Fruit fly (Drosophila melanogaster) whole organism, embryonic: ENCODE results near the gene CG43355.

Experiments
- BtbVII ChIP-seq: fragments of 200-800 bp; sonication (Bioruptor generic); optimal IDR thresholded peaks from 3 replicates; lab custom pipeline; 2017; ENCODE audit warnings: missing biosample characterization, mild to moderate bottlenecking, missing genetic modification characterization
- Bteb2 ChIP-seq: fragments of 200-800 bp; sonication (Bioruptor generic); optimal IDR thresholded peaks from 2 replicates; lab custom pipeline; 2016; ENCODE audit warnings: missing biosample characterization, missing genetic modification characterization
- CG1024 ChIP-seq: fragments of 200-800 bp; sonication (Bioruptor generic); IDR thresholded peaks from 2 replicates; pipeline ENCODE4 v1.3.6; 2022; ENCODE audit warnings: missing biosample characterization, missing genetic modification characterization
- CG11456 ChIP-seq: fragments of 200-800 bp; sonication (Bioruptor generic); IDR thresholded peaks from 3 replicates; pipeline ENCODE4 v1.3.6; 2022; ENCODE audit warnings: missing biosample characterization, missing genetic modification characterization
- CG11504 ChIP-seq: fragments of 200-800 bp; sonication (Bioruptor generic); optimal IDR thresholded peaks from 3 replicates; lab custom pipeline; 2019; ENCODE audit warnings: missing biosample characterization, mild to moderate bottlenecking, missing genetic modification characterization, moderate library complexity
- CG11560 ChIP-seq: fragments of 200-800 bp; sonication (Bioruptor generic); IDR thresholded peaks from 3 replicates; pipeline ENCODE4 v1.3.6; 2022; ENCODE audit warnings: missing biosample characterization, missing genetic modification characterization
- CG11723 ChIP-seq: fragments of 200-800 bp; sonication (Bioruptor generic); optimal IDR thresholded peaks from 2 replicates; lab custom pipeline; 2017; ENCODE audit warnings: missing biosample characterization, mild to moderate bottlenecking, missing genetic modification characterization
- CG12744 ChIP-seq: fragments of 200-800 bp; sonication (Bioruptor generic); optimal IDR thresholded peaks from 2 replicates; lab custom pipeline; 2016; ENCODE audit warnings: missing biosample characterization, missing genetic modification characterization
- CG13624 ChIP-seq: fragments of 200-800 bp; sonication (Bioruptor generic); optimal IDR thresholded peaks from 2 replicates; lab custom pipeline; 2016; ENCODE audit warnings: missing biosample characterization, missing genetic modification characterization
- CG13775 ChIP-seq: fragments of 200-800 bp; sonication (Bioruptor generic); optimal IDR thresholded peaks from 3 replicates; lab custom pipeline; 2017; ENCODE audit warnings: missing biosample characterization, mild to moderate bottlenecking, missing genetic modification characterization
- CG15514 ChIP-seq: fragments of 200-800 bp; sonication (Bioruptor generic); optimal IDR thresholded peaks from 3 replicates; lab custom pipeline; 2017; ENCODE audit warnings: missing biosample characterization, missing genetic modification characterization, mild to moderate bottlenecking, moderate library complexity, missing genetic modification reagents
- CG15601 ChIP-seq: fragments of 200-800 bp; sonication (Bioruptor generic); optimal IDR thresholded peaks from 3 replicates; lab custom pipeline; 2019; ENCODE audit warnings: missing biosample characterization, mild to moderate bottlenecking, missing genetic modification characterization, moderate library complexity
- CG16863 ChIP-seq: fragments of 200-800 bp; sonication (Bioruptor generic); optimal IDR thresholded peaks from 3 replicates; lab custom pipeline; 2016; ENCODE audit warnings: missing biosample characterization, missing genetic modification characterization
- CG17802 ChIP-seq: fragments of 200-800 bp; sonication (Bioruptor generic); optimal IDR thresholded peaks from 2 replicates; lab custom pipeline; 2018; ENCODE audit warnings: missing biosample characterization, mild to moderate bottlenecking, missing genetic modification characterization, moderate library complexity
- CG1792 ChIP-seq: fragments of 200-800 bp; sonication (Bioruptor generic); optimal IDR thresholded peaks from 2 replicates; lab custom pipeline; 2016; ENCODE audit warnings: missing biosample characterization, missing genetic modification characterization
- CG2116 ChIP-seq: fragments of 200-800 bp; sonication (Bioruptor generic); optimal IDR thresholded peaks from 3 replicates; lab custom pipeline; 2018; ENCODE audit warnings: missing biosample characterization, mild to moderate bottlenecking, missing genetic modification characterization
- CG2120 ChIP-seq: fragments of 200-800 bp; sonication (Bioruptor generic); optimal IDR thresholded peaks from 3 replicates; lab custom pipeline; 2016; ENCODE audit warnings: missing biosample characterization, missing genetic modification characterization
- CG2202 ChIP-seq: fragments of 200-800 bp; sonication (Bioruptor generic); optimal IDR thresholded peaks from 2 replicates; lab custom pipeline; 2018; ENCODE audit warnings: missing biosample characterization, mild to moderate bottlenecking, missing genetic modification characterization
- CG2875 ChIP-seq: fragments of 200-800 bp; sonication (Bioruptor generic); optimal IDR thresholded peaks from 2 replicates; lab custom pipeline; 2017; ENCODE audit warnings: missing biosample characterization, mild to moderate bottlenecking, missing genetic modification characterization, missing genetic modification reagents
- CG31388 ChIP-seq: fragments of 200-800 bp; sonication (Bioruptor generic); optimal IDR thresholded peaks from 2 replicates; lab custom pipeline; 2016; ENCODE audit warnings: missing biosample characterization, missing genetic modification characterization
- CG32772 ChIP-seq: fragments of 200-800 bp; sonication (Bioruptor generic); IDR thresholded peaks from 2 replicates; pipeline ENCODE4 v1.3.6; 2022; ENCODE audit warnings: missing biosample characterization, missing genetic modification characterization
- CG34422 ChIP-seq: fragments of 200-800 bp; sonication (Bioruptor generic); IDR thresholded peaks from 3 replicates; pipeline ENCODE4 v1.3.6; 2022; ENCODE audit warnings: missing biosample characterization, missing genetic modification characterization
- CG4707 ChIP-seq: fragments of 200-800 bp; sonication (Bioruptor generic); optimal IDR thresholded peaks from 2 replicates; lab custom pipeline; 2018; ENCODE audit warnings: missing biosample characterization, mild to moderate bottlenecking, missing genetic modification characterization, moderate library complexity
- CG7556 ChIP-seq: fragments of 200-800 bp; sonication (Bioruptor generic); optimal IDR thresholded peaks from 2 replicates; lab custom pipeline; 2017; ENCODE audit warnings: missing biosample characterization, mild to moderate bottlenecking, missing genetic modification characterization
- CG7745 ChIP-seq: fragments of 200-800 bp; sonication (Bioruptor generic); optimal IDR thresholded peaks from 2 replicates; lab custom pipeline; 2018; ENCODE audit warnings: missing biosample characterization, mild to moderate bottlenecking, missing genetic modification characterization, moderate library complexity
- CG8089 ChIP-seq: fragments of 200-800 bp; sonication (Bioruptor generic); optimal IDR thresholded peaks from 3 replicates; lab custom pipeline; 2016; ENCODE audit warnings: missing biosample characterization, missing genetic modification characterization
- CG9797 ChIP-seq: fragments of 200-800 bp; sonication (Bioruptor generic); optimal IDR thresholded peaks from 3 replicates; lab custom pipeline; 2018; ENCODE audit warnings: missing biosample characterization, mild to moderate bottlenecking, missing genetic modification characterization
- Dad ChIP-seq: fragments of 200-800 bp; sonication (Bioruptor generic); optimal IDR thresholded peaks from 3 replicates; lab custom pipeline; 2016; ENCODE audit warnings: missing biosample characterization, missing genetic modification characterization
- Dip3 ChIP-seq: fragments of 200-800 bp; sonication (Bioruptor generic); optimal IDR thresholded peaks from 3 replicates; lab custom pipeline; 2016; ENCODE audit warnings: missing biosample characterization, missing genetic modification characterization
- Elba2 ChIP-seq: fragments of 200-800 bp; sonication (Bioruptor generic); optimal IDR thresholded peaks from 3 replicates; lab custom pipeline; 2016; ENCODE audit warnings: missing biosample characterization, missing genetic modification characterization
- Ets97D ChIP-seq: fragments of 200-800 bp; sonication (Bioruptor generic); optimal IDR thresholded peaks from 3 replicates; lab custom pipeline; 2016; ENCODE audit warnings: missing biosample characterization, missing genetic modification characterization
- H2.0 ChIP-seq: fragments of 200-800 bp; sonication (Bioruptor generic); IDR thresholded peaks from 2 replicates; pipeline ENCODE4 v1.3.6; 2022; ENCODE audit warnings: missing biosample characterization, missing genetic modification characterization
- Hr78 ChIP-seq, 2 experiments: fragments of 200-800 bp in 1 of 2; fragments of >200 bp in 1 of 2; sonication (Bioruptor generic) in 1 of 2; optimal IDR thresholded peaks; 2 replicates each; lab custom pipeline; 2017 to 2019; ENCODE audit warnings: missing biosample characterization in 2 of 2, missing genetic modification characterization in 2 of 2, mild to moderate bottlenecking in 1 of 2, moderate library complexity in 1 of 2
- Sox100B ChIP-seq: fragments of 200-800 bp; sonication (Bioruptor generic); optimal IDR thresholded peaks from 3 replicates; lab custom pipeline; 2018; ENCODE audit warnings: missing biosample characterization, mild to moderate bottlenecking, missing genetic modification characterization
- Stat92E ChIP-seq, 3 experiments: fragments of >200 bp in 2 of 3; fragments of 200-800 bp in 1 of 3; sonication (Bioruptor generic) in 1 of 3; optimal IDR thresholded peaks; 2 replicates each; lab custom pipeline; 2017 to 2019; ENCODE audit warnings: missing biosample characterization in 3 of 3, missing genetic modification characterization in 3 of 3, mild to moderate bottlenecking in 1 of 3, moderate library complexity in 1 of 3
- ase ChIP-seq: fragments of 200-800 bp; sonication (Bioruptor generic); IDR thresholded peaks from 3 replicates; pipeline ENCODE4 v1.3.6; 2022; ENCODE audit warnings: missing biosample characterization, missing genetic modification characterization
- chm ChIP-seq: fragments of 200-800 bp; sonication (Bioruptor generic); IDR thresholded peaks from 2 replicates; pipeline ENCODE4 v1.3.6; 2022; ENCODE audit warnings: missing biosample characterization, missing genetic modification characterization
- chn ChIP-seq: fragments of 200-800 bp; sonication (Bioruptor generic); optimal IDR thresholded peaks from 2 replicates; lab custom pipeline; 2016; ENCODE audit warnings: missing biosample characterization, missing genetic modification characterization
- disco-r ChIP-seq: fragments of 200-800 bp; sonication (Bioruptor generic); optimal IDR thresholded peaks from 2 replicates; lab custom pipeline; 2016; ENCODE audit warnings: missing biosample characterization, missing genetic modification characterization
- dmrt99B ChIP-seq: fragments of 200-800 bp; sonication (Bioruptor generic); optimal IDR thresholded peaks from 2 replicates; lab custom pipeline; 2018; ENCODE audit warnings: missing biosample characterization, mild to moderate bottlenecking, missing genetic modification characterization, moderate library complexity
- ftz-f1 ChIP-seq: fragments of 200-800 bp; sonication (Bioruptor generic); optimal IDR thresholded peaks from 2 replicates; lab custom pipeline; 2016; ENCODE audit warnings: missing biosample characterization, missing genetic modification characterization
- jumu ChIP-seq: fragments of 200-800 bp; sonication (Bioruptor generic); optimal IDR thresholded peaks from 3 replicates; lab custom pipeline; 2016; ENCODE audit warnings: missing biosample characterization, missing genetic modification characterization
- lmd ChIP-seq: fragments of 200-800 bp; sonication (Bioruptor generic); IDR thresholded peaks from 2 replicates; pipeline ENCODE4 v1.3.6; 2022; ENCODE audit warnings: missing biosample characterization, missing genetic modification characterization
- otp ChIP-seq: fragments of 200-800 bp; sonication (Bioruptor generic); IDR thresholded peaks from 3 replicates; pipeline ENCODE4, ENCODE4 v1.3.6; 2022; ENCODE audit warnings: missing biosample characterization, missing genetic modification characterization
- pb ChIP-seq: fragments of 200-800 bp; sonication (Bioruptor generic); optimal IDR thresholded peaks from 3 replicates; lab custom pipeline; 2016; ENCODE audit warnings: missing biosample characterization, missing genetic modification characterization
- sc ChIP-seq, 3 experiments: fragments of >200 bp in 2 of 3; fragments of 200-800 bp in 1 of 3; sonication (Bioruptor generic) in 1 of 3; optimal IDR thresholded peaks; 2 replicates in 2 of 3; 3 replicates in 1 of 3; lab custom pipeline; 2017; ENCODE audit warnings: mild to moderate bottlenecking in 1 of 3, missing biosample characterization in 1 of 3, missing genetic modification characterization in 1 of 3, missing genetic modification reagents in 1 of 3
- shn ChIP-seq: fragments of 200-800 bp; sonication (Bioruptor generic); optimal IDR thresholded peaks from 3 replicates; lab custom pipeline; 2016; ENCODE audit warnings: missing biosample characterization, missing genetic modification characterization
- z ChIP-seq: fragments of 200-800 bp; sonication (Bioruptor generic); IDR thresholded peaks from 3 replicates; pipeline ENCODE4 v1.3.6; 2022; ENCODE audit warnings: missing biosample characterization, missing genetic modification characterization
- zfh2 ChIP-seq: fragments of 200-800 bp; sonication (Bioruptor generic); optimal IDR thresholded peaks from 2 replicates; lab custom pipeline; 2016; ENCODE audit warnings: missing biosample characterization, missing genetic modification characterization

The CG43355 gene

DNA sequence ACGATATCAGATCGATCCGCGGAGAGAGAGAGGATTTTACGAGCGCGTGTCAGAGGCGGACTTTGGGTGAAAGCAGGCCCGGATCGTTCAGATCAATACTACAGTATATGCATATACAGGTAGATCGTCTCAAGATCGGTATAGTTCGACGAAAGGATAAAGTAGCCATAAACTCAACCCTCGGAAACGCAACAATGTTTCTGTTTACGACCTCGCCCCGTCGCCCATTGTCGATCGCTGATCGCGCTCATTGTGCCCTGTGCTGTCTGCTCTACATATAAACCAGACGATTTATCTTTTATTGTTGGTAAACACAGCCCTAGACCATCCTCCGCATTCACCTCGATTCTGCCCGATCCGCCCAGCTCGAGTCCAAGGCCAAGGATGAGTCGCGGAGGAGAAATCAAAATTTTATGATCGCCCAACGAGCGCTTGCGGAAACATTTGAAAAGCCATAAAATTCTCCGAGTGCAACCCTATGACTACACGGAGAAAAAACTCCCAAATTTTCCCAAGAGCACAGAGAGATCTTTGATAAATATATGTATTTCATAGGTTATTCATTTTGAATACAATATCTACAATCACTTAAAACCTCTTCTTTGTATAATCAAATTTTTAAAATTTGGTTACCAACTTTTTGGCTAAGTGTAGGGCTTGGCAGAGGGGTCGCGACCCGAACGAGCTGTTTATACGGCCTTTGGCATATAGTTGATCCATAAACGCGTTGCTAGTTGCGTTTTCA is 31.7 kb upstream of the CG43355 start (continued):
- TF ChIP-seq CG2875 (GFP tag; lab: Kevin White, UChicago), result peak; percentile 42
- no peak for TF ChIP-seq Bteb2 (GFP tag; lab: Kevin White, UChicago)
- no peak for TF ChIP-seq CG4707
- peak; percentile 6 for TF ChIP-seq CG11723 (GFP tag; lab: Kevin White, UChicago)
- TF ChIP-seq Hr78 (GFP tag; optimal IDR thresholded peaks at IDR 0.05; lab: Kevin White, UChicago), result peak in 1 of 2 experiments; percentile 82
- TF ChIP-seq Stat92E (GFP tag; optimal IDR thresholded peaks at IDR 0.05; lab: Kevin White, UChicago), result no peak
- no peak for TF ChIP-seq CG7745 (tag; lab: Kevin White, UChicago)
- TF ChIP-seq sc (optimal IDR thresholded peaks at IDR 0.05; lab: Kevin White, UChicago), result no peak
- peak; percentile 57 for TF ChIP-seq sc (GFP tag; optimal IDR thresholded peaks at IDR 0.05; lab: Kevin White, UChicago)
- TF ChIP-seq CG11456 (GFP tag; lab: Robert Waterston, UW), result no peak
- TF ChIP-seq Ets97D (GFP tag; lab: Kevin White, UChicago), result no peak
- peak; percentile 16 for TF ChIP-seq Sox100B (GFP tag; lab: Kevin White, UChicago)
- TF ChIP-seq CG8089 (GFP tag; lab: Kevin White, UChicago), result peak; percentile 43
- TF ChIP-seq Dad (GFP tag; lab: Kevin White, UChicago), result peak; percentile 12
- no peak for TF ChIP-seq z
- TF ChIP-seq CG13624, result no peak
- no peak for TF ChIP-seq zfh2 (GFP tag; lab: Kevin White, UChicago)
- TF ChIP-seq lmd (GFP tag; lab: Robert Waterston, UW), result no peak
- TF ChIP-seq CG15514 (GFP tag; lab: Kevin White, UChicago), result no peak
- peak; percentile 69 for TF ChIP-seq CG13775
- TF ChIP-seq CG17802 (tag; lab: Kevin White, UChicago), result no peak
- TF ChIP-seq CG1792 (GFP tag; lab: Kevin White, UChicago), result no peak
- TF ChIP-seq CG34422 (GFP tag; lab: Robert Waterston, UW), result no peak; the same call in 2 of the 3 replicates
- 0 out of 2 replicates have a peak, but pooled peaks have one; percentile 12 for TF ChIP-seq CG32772
- TF ChIP-seq Elba2 (GFP tag; lab: Kevin White, UChicago), result peak; percentile 34
- TF ChIP-seq CG11560 (tag; lab: Robert Waterston, UW), result no peak
- no peak for TF ChIP-seq pb (GFP tag; lab: Kevin White, UChicago)
- TF ChIP-seq disco-r (GFP tag; lab: Kevin White, UChicago), result no peak
- peak; percentile 74 for TF ChIP-seq CG2202 (tag; lab: Kevin White, UChicago)
- peak; percentile 34 for TF ChIP-seq CG16863
- TF ChIP-seq CG31388 (GFP tag; lab: Kevin White, UChicago), result peak; percentile 26
- TF ChIP-seq jumu (GFP tag; lab: Kevin White, UChicago), result peak; percentile 57
- TF ChIP-seq ftz-f1 (GFP tag; lab: Kevin White, UChicago), result no peak
- peak; percentile 52 for TF ChIP-seq CG1024 (GFP tag; lab: Robert Waterston, UW)
- TF ChIP-seq dmrt99B (tag; lab: Kevin White, UChicago), result peak; percentile 35
- TF ChIP-seq CG7556, result peak; percentile 53
- TF ChIP-seq ase, result peak; percentile 21; the same call in 1 of the 3 replicates
- TF ChIP-seq chm (GFP tag; lab: Robert Waterston, UW), result peak; percentile 36; the same call in 1 of the 2 replicates
- peak; percentile 18 for TF ChIP-seq CG12744 (GFP tag; lab: Kevin White, UChicago)
- peak; percentile 65 for TF ChIP-seq CG2116 (GFP tag; lab: Kevin White, UChicago)
- no peak for TF ChIP-seq CG9797 (GFP tag; lab: Kevin White, UChicago)
- no peak for TF ChIP-seq shn (GFP tag; lab: Kevin White, UChicago)
- no peak for TF ChIP-seq Dip3 (GFP tag; lab: Kevin White, UChicago)
- no peak for TF ChIP-seq CG2120 (GFP tag; lab: Kevin White, UChicago)
- TF ChIP-seq CG11504 (tag; lab: Kevin White, UChicago), result peak; percentile 55
- peak; percentile 65 for TF ChIP-seq chn (GFP tag; lab: Kevin White, UChicago)
- TF ChIP-seq otp (GFP tag; lab: Robert Waterston, UW), result peak; percentile 71; the same call in 1 of the 3 replicates
- TF ChIP-seq BtbVII, result no peak
- peak; percentile 56 for TF ChIP-seq CG15601 (tag; lab: Kevin White, UChicago)
- TF ChIP-seq H2.0 (GFP tag; lab: Robert Waterston, UW), result 0 out of 2 replicates have a peak, but pooled peaks have one; percentile 22
